Fruit fly (Drosophila melanogaster): ENCODE results near the gene Nplp2.

dm6 chr3L:13382061-13382815 lies 26.1 kb downstream of the Nplp2 start, which contains the start of gene ImpL1:
- TF ChIP-seq CTCF (optimal IDR thresholded peaks at IDR 0.05), result no peak
- no peak for TF ChIP-seq CG8478 (optimal IDR thresholded peaks at IDR 0.05)
